Worm (Caenorhabditis elegans) whole organism, young adult: ENCODE data around the gene mab-10.
A peak's percentile ranks its signal among the peaks of the same experiment; 100 is the strongest.

Experiments used
- pha-4 ChIP-seq: fragments of 150-350 bp; sonication (generic microtip); optimal IDR thresholded peaks from 2 replicates; lab custom pipeline; 2014; ENCODE audit warnings: missing biosample characterization, missing genetic modification reagents, missing genetic modification characterization
- snpc-4 ChIP-seq, 5 experiments: fragments of 150-350 bp in 1 of 5; sonication (generic microtip) in 4 of 5; optimal IDR thresholded peaks; 2 replicates each; lab custom pipeline; 2014 to 2018; ENCODE audit warnings: missing genetic modification characterization in 5 of 5, missing biosample characterization in 3 of 5, antibody characterized with exemption in 2 of 5, mild to moderate bottlenecking in 2 of 5, missing compliant biosample characterization in 2 of 5, missing genotype in 2 of 5, moderate library complexity in 2 of 5, missing genetic modification reagents in 1 of 5
- ztf-28 ChIP-seq: fragments of 200-800 bp; sonication (Bioruptor generic); IDR thresholded peaks from 2 replicates; pipeline ENCODE4 v1.3.6; 2022; ENCODE audit warnings: missing genetic modification reagents, missing genetic modification characterization, missing compliant biosample characterization

ce11 chrII:10537988-10538387, 10.1 kb downstream of the mab-10 start:
- TF ChIP-seq snpc-4 (GFP tag; optimal IDR thresholded peaks at IDR 0.05; lab: Kevin White, UChicago) (no peak), snpc-4 (tag; optimal IDR thresholded peaks at IDR 0.05; lab: Kevin White, UChicago) (no peak), pha-4 (no peak), ztf-28 (GFP tag; lab: Robert Waterston, UW) (0 out of 2 replicates have a peak, but pooled peaks have one; percentile 46)
